Worm (Caenorhabditis elegans) whole organism, L1 larva: Measurements from ENCODE around the gene C27H6.8.

ENCODE experiments used
- egl-27 ChIP-seq, 2 experiments: fragments of 150-350 bp in 1 of 2; sonication (generic microtip); optimal IDR thresholded peaks; 3 replicates each; lab custom pipeline; 2017 to 2018; ENCODE audit warnings: missing biosample characterization in 2 of 2, missing genetic modification characterization in 2 of 2, missing genetic modification reagents in 2 of 2
- ets-5 ChIP-seq: fragments of 200-800 bp; sonication (Bioruptor generic); IDR thresholded peaks from 2 replicates; pipeline ENCODE4 v1.3.6; 2022; ENCODE audit warnings: missing genetic modification characterization, missing compliant biosample characterization
- fkh-10 ChIP-seq: sonication (generic microtip); optimal IDR thresholded peaks from 2 replicates; lab custom pipeline; 2017; ENCODE audit warnings: missing biosample characterization, missing genetic modification reagents, missing genetic modification characterization
- hlh-17 ChIP-seq: fragments of 200-800 bp; sonication (Bioruptor generic); optimal IDR thresholded peaks from 2 replicates; lab custom pipeline; 2018; ENCODE audit warnings: missing genetic modification characterization, mild to moderate bottlenecking, missing compliant biosample characterization, moderate library complexity, borderline replicate concordance
- pqm-1 ChIP-seq: sonication (generic microtip); optimal IDR thresholded peaks from 3 replicates; lab custom pipeline; 2017; ENCODE audit warnings: missing biosample characterization, missing genetic modification characterization
- snpc-4 ChIP-seq: fragments of 150-350 bp; optimal IDR thresholded peaks from 2 replicates; lab custom pipeline; 2014; ENCODE audit warnings: missing biosample characterization, missing genetic modification characterization

- TF ChIP-seq ets-5 (no peak), pqm-1 (tag; lab: Kevin White, UChicago) (no peak), hlh-17 (GFP tag; lab: Kevin White, UChicago) (no peak), snpc-4 (no peak), fkh-10 (GFP tag; lab: Kevin White, UChicago) (no peak), egl-27 (tag; optimal IDR thresholded peaks at IDR 0.05; lab: Kevin White, UChicago) (no peak)
These were observed 24.0 kb upstream of the C27H6.8 start, which contains the start of gene lea-1 for ce11 chrV:10011623-10012022.
